Worm (Caenorhabditis elegans): ENCODE results near the gene gsp-2.

The gsp-2 gene

DNA sequence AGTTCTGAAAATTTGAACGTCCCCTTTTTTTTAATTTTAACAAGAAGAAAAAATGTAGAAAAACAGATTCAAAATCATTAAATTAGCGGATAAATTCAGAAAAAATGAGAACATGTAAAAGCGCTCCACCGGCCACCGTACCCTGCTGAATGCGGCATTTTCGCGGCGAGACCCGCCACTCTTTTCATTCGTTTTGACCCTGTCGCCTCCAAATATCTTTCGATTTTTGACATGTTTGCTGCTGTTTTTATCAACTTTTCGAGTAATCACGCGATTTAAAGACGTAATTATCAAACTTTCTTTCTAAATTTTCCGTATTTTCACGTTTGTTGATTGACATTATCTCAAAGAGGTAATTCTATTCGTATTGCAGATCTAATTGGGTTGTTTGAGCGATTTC, at the start of gene gsp-2 (continued):
- no peak for TF ChIP-seq ceh-79 (tag; optimal IDR thresholded peaks at IDR 0.05)
- TF ChIP-seq C17E4.6 (GFP tag; IDR thresholded peaks at IDR 0.05) = no peak
- no peak for TF ChIP-seq K12H6.12 (tag; optimal IDR thresholded peaks at IDR 0.05)
- peak; percentile 61 for TF ChIP-seq lin-54 (GFP tag; optimal IDR thresholded peaks at IDR 0.05)
- TF ChIP-seq lir-1 (GFP tag; conservative IDR thresholded peaks at IDR 0.05) = peak; percentile 62; the same call in 1 of the 2 replicates
- TF ChIP-seq ceh-40 (GFP tag; IDR thresholded peaks at IDR 0.05) = no peak
- no peak for TF ChIP-seq F10E7.11 (tag; optimal IDR thresholded peaks at IDR 0.05)
- TF ChIP-seq lag-1 (GFP tag; IDR thresholded peaks at IDR 0.05) = no peak
- TF ChIP-seq efl-1 (GFP tag; optimal IDR thresholded peaks at IDR 0.05) = peak; percentile 67
- no peak for TF ChIP-seq snpc-1.3 (tag; optimal IDR thresholded peaks at IDR 0.05; ENCODE audit: insufficient read depth)
- no peak for TF ChIP-seq lin-35 (GFP tag; optimal IDR thresholded peaks at IDR 0.05)
- TF ChIP-seq aptf-3 (GFP tag; IDR thresholded peaks at IDR 0.05) = no peak
- no peak for TF ChIP-seq cebp-1 (GFP tag; IDR thresholded peaks at IDR 0.05)
- TF ChIP-seq cebp-1 (tag; optimal IDR thresholded peaks at IDR 0.05) = peak; percentile 69
- TF ChIP-seq snpc-3.4 (tag; optimal IDR thresholded peaks at IDR 0.05) = peak; percentile 43
- TF ChIP-seq attf-3 (GFP tag; conservative IDR thresholded peaks at IDR 0.05) = peak; percentile 40; the same call in 1 of the 2 replicates
- no peak for TF ChIP-seq athp-1 (tag; optimal IDR thresholded peaks at IDR 0.05)
- peak; percentile 84 for TF ChIP-seq mcd-1 (GFP tag; IDR thresholded peaks at IDR 0.05)
- no peak for TF ChIP-seq Y79H2A.3 (GFP tag; conservative IDR thresholded peaks at IDR 0.05)
- TF ChIP-seq somi-1 (GFP tag; optimal IDR thresholded peaks at IDR 0.05) = no peak
- no peak for TF ChIP-seq sea-2 (GFP tag; IDR thresholded peaks at IDR 0.05)
- no peak for TF ChIP-seq unc-62 (GFP tag; optimal IDR thresholded peaks at IDR 0.05)
- TF ChIP-seq hsf-1 (GFP tag; IDR thresholded peaks at IDR 0.05) = no peak
- TF ChIP-seq madf-6 (GFP tag; IDR thresholded peaks at IDR 0.05) = peak; percentile 71; the same call in 1 of the 2 replicates
- no peak for TF ChIP-seq dpff-1 (tag; optimal IDR thresholded peaks at IDR 0.05)
- TF ChIP-seq K11D2.4 (GFP tag; IDR thresholded peaks at IDR 0.05) = no peak
- 0 out of 2 replicates have a peak, but pooled peaks have one; percentile 34 for TF ChIP-seq lin-26 (GFP tag; IDR thresholded peaks at IDR 0.05)
- TF ChIP-seq F57C9.4 (tag; optimal IDR thresholded peaks at IDR 0.05) = no peak
- TF ChIP-seq pbrm-1 (GFP tag; IDR thresholded peaks at IDR 0.05) = no peak; the same call in 1 of the 2 replicates
- no peak for TF ChIP-seq B0019.2 (GFP tag; conservative IDR thresholded peaks at IDR 0.05)

DNA sequence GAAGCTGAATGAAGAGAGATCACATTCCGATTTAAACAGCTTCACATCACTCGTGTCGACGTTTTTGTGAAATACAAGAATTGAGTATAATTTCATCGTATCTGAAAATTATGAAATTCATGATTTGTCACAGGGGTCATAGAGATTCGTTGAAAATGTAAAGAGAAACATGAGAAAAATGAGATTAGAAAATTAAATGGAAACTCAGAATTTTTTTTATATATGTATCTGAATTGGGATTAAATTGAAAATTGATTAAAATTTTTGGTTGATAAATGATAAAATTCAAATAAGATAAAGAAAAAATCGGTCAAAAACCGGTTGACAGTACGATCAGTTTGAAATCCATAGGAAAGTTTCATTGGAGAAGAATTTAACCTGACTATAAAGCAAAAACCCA, 48.9 kb upstream of the gsp-2 start, which contains the start of gene ykt-6:
Gene ykt-6, minus strand, starts transcription at position 101 of the 400 bp plus-strand sequence.
- TF ChIP-seq bed-1 (GFP tag; IDR thresholded peaks at IDR 0.05) (no peak), F10E7.11 (tag; optimal IDR thresholded peaks at IDR 0.05) (no peak), ztf-28 (GFP tag; IDR thresholded peaks at IDR 0.05) (no peak), F37B4.10 (GFP tag; IDR thresholded peaks at IDR 0.05) (no peak), bed-2 (GFP tag; IDR thresholded peaks at IDR 0.05) (no peak), B0035.1 (tag; optimal IDR thresholded peaks at IDR 0.05) (no peak), B0261.1 (tag; optimal IDR thresholded peaks at IDR 0.05) (no peak), zfh-2 (GFP tag; conservative IDR thresholded peaks at IDR 0.05) (no peak), madf-3 (GFP tag; IDR thresholded peaks at IDR 0.05) (no peak), dpff-1 (tag; optimal IDR thresholded peaks at IDR 0.05) (no peak), hrde-1 (tag; optimal IDR thresholded peaks at IDR 0.05; ENCODE audit: borderline replicate concordance) (no peak), ZK185.1 (tag; optimal IDR thresholded peaks at IDR 0.05; ENCODE audit: poor library complexity, severe bottlenecking) (no peak), ekl-4 (GFP tag; IDR thresholded peaks at IDR 0.05) (no peak), Y53F4B.3 (GFP tag; IDR thresholded peaks at IDR 0.05) (no peak), unc-62 (GFP tag; optimal IDR thresholded peaks at IDR 0.05) (no peak), let-526 (GFP tag; IDR thresholded peaks at IDR 0.05) (no peak)
